Fruit fly (Drosophila melanogaster): ENCODE data around the gene Strump.

Strump gene

dm6 chr3L:16157251-16158190 is 35.7 kb downstream of the Strump start (continued):
- TF ChIP-seq sr (GFP tag; IDR thresholded peaks at IDR 0.05) (no peak), CG6689 (GFP tag; IDR thresholded peaks at IDR 0.05) (peak; percentile 65), tll (GFP tag; optimal IDR thresholded peaks at IDR 0.05) (no peak), zen2 (GFP tag; IDR thresholded peaks at IDR 0.05; ENCODE audit: partially characterized antibody) (no peak), Camta (GFP tag; optimal IDR thresholded peaks at IDR 0.05) (peak; percentile 49), Dad (GFP tag; optimal IDR thresholded peaks at IDR 0.05) (no peak), Hr51 (GFP tag; optimal IDR thresholded peaks at IDR 0.05) (peak; percentile 35 to 68), CG9797 (GFP tag; optimal IDR thresholded peaks at IDR 0.05) (no peak), CG7745 (tag; optimal IDR thresholded peaks at IDR 0.05) (no peak), mam (GFP tag; optimal IDR thresholded peaks at IDR 0.05) (peak; percentile 51), Jarid2 (GFP tag; optimal IDR thresholded peaks at IDR 0.05) (peak; percentile 33), ERR (GFP tag; optimal IDR thresholded peaks at IDR 0.05) (no peak), gfzf (GFP tag; optimal IDR thresholded peaks at IDR 0.05) (no peak), lab (GFP tag; optimal IDR thresholded peaks at IDR 0.05) (peak; percentile 56), nom (GFP tag; optimal IDR thresholded peaks at IDR 0.05) (no peak), NFAT (GFP tag; IDR thresholded peaks at IDR 0.05) (no peak), danr (GFP tag; IDR thresholded peaks at IDR 0.05) (no peak), Gsc (GFP tag; IDR thresholded peaks at IDR 0.05) (no peak), trh (GFP tag; optimal IDR thresholded peaks at IDR 0.05) (no peak), CG6791 (GFP tag; IDR thresholded peaks at IDR 0.05; ENCODE audit: partially characterized antibody) (no peak), trem (tag; optimal IDR thresholded peaks at IDR 0.05) (peak; percentile 34), kni (GFP tag; optimal IDR thresholded peaks at IDR 0.05) (no peak), repo (GFP tag; optimal IDR thresholded peaks at IDR 0.05) (no peak), Hmx (GFP tag; optimal IDR thresholded peaks at IDR 0.05) (no peak), slp2 (GFP tag; optimal IDR thresholded peaks at IDR 0.05) (peak; percentile 20), CG8359 (GFP tag; optimal IDR thresholded peaks at IDR 0.05; ENCODE audit: borderline replicate concordance) (no peak), CG13894 (tag; optimal IDR thresholded peaks at IDR 0.05) (no peak), CG2678 (tag; optimal IDR thresholded peaks at IDR 0.05) (peak; percentile 76), sim (GFP tag; IDR thresholded peaks at IDR 0.05) (no peak), ato (GFP tag; IDR thresholded peaks at IDR 0.05; ENCODE audit: partially characterized antibody) (no peak), CG7786 (GFP tag; optimal IDR thresholded peaks at IDR 0.05) (no peak), CG4854 (GFP tag; optimal IDR thresholded peaks at IDR 0.05) (peak; percentile 34), CG17612 (GFP tag; IDR thresholded peaks at IDR 0.05) (no peak), lola (GFP tag; optimal IDR thresholded peaks at IDR 0.05) (peak in 1 of 3 experiments; percentile 37), CG14860 (GFP tag; IDR thresholded peaks at IDR 0.05; ENCODE audit: partially characterized antibody) (0 out of 3 replicates have a peak, but pooled peaks have one; percentile 34), CG9876 (GFP tag; optimal IDR thresholded peaks at IDR 0.05) (no peak), da (GFP tag; optimal IDR thresholded peaks at IDR 0.05) (no peak), CG12071 (GFP tag; optimal IDR thresholded peaks at IDR 0.05) (no peak), CG2202 (tag; optimal IDR thresholded peaks at IDR 0.05) (no peak), CG11696 (GFP tag; IDR thresholded peaks at IDR 0.05) (no peak), CG10959 (GFP tag; IDR thresholded peaks at IDR 0.05) (no peak), CG16863 (GFP tag; optimal IDR thresholded peaks at IDR 0.05) (peak; percentile 35), toy (GFP tag; IDR thresholded peaks at IDR 0.05) (no peak), esg (GFP tag; conservative IDR thresholded peaks at IDR 0.05) (peak; percentile 55; the same call in 1 of the 2 replicates), CG14965 (GFP tag; optimal IDR thresholded peaks at IDR 0.05; ENCODE audit: borderline replicate concordance) (no peak), CG34224 (GFP tag; IDR thresholded peaks at IDR 0.05; ENCODE audit: partially characterized antibody) (no peak), fd102C (GFP tag; optimal IDR thresholded peaks at IDR 0.05) (no peak)
